Worm (Caenorhabditis elegans) whole organism, L1 larva: ENCODE measurements around the gene str-19.

Experiments
- aly-2 ChIP-seq: fragments of 150-350 bp; optimal IDR thresholded peaks from 2 replicates; lab custom pipeline; 2014; ENCODE audit warnings: missing biosample characterization, missing genetic modification characterization
- ama-1 ChIP-seq: fragments of 150-350 bp; optimal IDR thresholded peaks from 2 replicates; lab custom pipeline; 2014
- blmp-1 ChIP-seq: fragments of 150-350 bp; optimal IDR thresholded peaks from 2 replicates; lab custom pipeline; 2014; ENCODE audit warnings: missing biosample characterization, missing genetic modification characterization
- ceh-82 ChIP-seq, 3 experiments: fragments of 150-350 bp in 1 of 3; sonication (generic microtip) in 2 of 3; optimal IDR thresholded peaks; 2 replicates each; lab custom pipeline; 2014 to 2017; ENCODE audit warnings: missing biosample characterization in 3 of 3, missing genetic modification characterization in 3 of 3
- egl-27 ChIP-seq, 2 experiments: fragments of 150-350 bp in 1 of 2; sonication (generic microtip); optimal IDR thresholded peaks; 3 replicates each; lab custom pipeline; 2017 to 2018; ENCODE audit warnings: missing biosample characterization in 2 of 2, missing genetic modification characterization in 2 of 2, missing genetic modification reagents in 2 of 2
- fkh-10 ChIP-seq: sonication (generic microtip); optimal IDR thresholded peaks from 2 replicates; lab custom pipeline; 2017; ENCODE audit warnings: missing biosample characterization, missing genetic modification reagents, missing genetic modification characterization
- lin-13 ChIP-seq: fragments of 150-350 bp; optimal IDR thresholded peaks from 2 replicates; lab custom pipeline; 2014; ENCODE audit warnings: missing biosample characterization, missing genetic modification reagents, missing genetic modification characterization
- lin-14 ChIP-seq: fragments of 200-800 bp; sonication (Bioruptor generic); optimal IDR thresholded peaks from 2 replicates; lab custom pipeline; 2018; ENCODE audit warnings: mild to moderate bottlenecking, missing genetic modification characterization, moderate library complexity, missing compliant biosample characterization
- lin-39 ChIP-seq: fragments of 150-350 bp; optimal IDR thresholded peaks from 2 replicates; lab custom pipeline; 2014; ENCODE audit warnings: missing biosample characterization, missing genetic modification reagents, missing genetic modification characterization
- nhr-84 ChIP-seq: sonication (generic microtip); optimal IDR thresholded peaks from 2 replicates; lab custom pipeline; 2017; ENCODE audit warnings: missing biosample characterization, missing genetic modification characterization
- skn-1 ChIP-seq: fragments of 150-350 bp; optimal IDR thresholded peaks from 2 replicates; lab custom pipeline; 2014; ENCODE audit warnings: missing biosample characterization, missing genetic modification characterization
- unc-86 ChIP-seq: sonication (generic microtip); optimal IDR thresholded peaks from 2 replicates; lab custom pipeline; 2016; ENCODE audit warnings: missing genetic modification characterization, missing compliant biosample characterization
- zag-1 ChIP-seq: fragments of 150-350 bp; optimal IDR thresholded peaks from 2 replicates; lab custom pipeline; 2014; ENCODE audit warnings: missing biosample characterization, missing genetic modification characterization
- ztf-11 ChIP-seq, 2 experiments: sonication (generic microtip); optimal IDR thresholded peaks; 2 replicates each; lab custom pipeline; 2016 to 2017; ENCODE audit warnings: missing genetic modification characterization in 2 of 2, missing biosample characterization in 1 of 2, missing compliant biosample characterization in 1 of 2

DNA sequence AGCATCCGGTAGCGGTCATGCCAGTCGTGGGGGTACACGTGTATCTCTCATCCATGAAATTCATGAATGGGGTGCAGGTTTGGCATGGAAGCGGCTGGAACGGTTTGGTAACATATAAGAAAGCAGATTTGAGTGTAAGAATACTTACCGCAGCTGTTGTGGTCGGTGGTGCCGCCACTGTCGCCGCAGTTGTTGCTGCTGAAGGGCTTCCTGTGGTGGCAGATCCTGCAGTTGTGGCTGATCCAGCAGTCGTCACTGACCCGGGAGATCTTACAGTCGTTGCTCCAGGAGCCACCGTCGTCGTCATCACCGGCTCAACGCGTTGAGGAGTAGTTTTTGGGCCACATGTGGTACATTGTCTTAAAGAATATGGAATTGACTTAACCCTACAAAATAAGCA lies 11.2 kb downstream of the str-19 start:
- TF ChIP-seq fkh-10 (GFP tag; lab: Kevin White, UChicago): no peak
- TF ChIP-seq skn-1 (tag; lab: Kevin White, UChicago): no peak
- no peak for TF ChIP-seq aly-2 (tag; lab: Kevin White, UChicago)
- TF ChIP-seq lin-14: no peak
- TF ChIP-seq egl-27 (tag; optimal IDR thresholded peaks at IDR 0.05; lab: Kevin White, UChicago): no peak
- no peak for TF ChIP-seq ama-1 (lab: Kevin White, UChicago)
- no peak for TF ChIP-seq ceh-82 (tag; optimal IDR thresholded peaks at IDR 0.05; lab: Kevin White, UChicago)
- TF ChIP-seq blmp-1: no peak
- TF ChIP-seq nhr-84 (tag; lab: Kevin White, UChicago): no peak
- no peak for TF ChIP-seq unc-86 (tag; lab: Kevin White, UChicago)
- no peak for TF ChIP-seq lin-13 (GFP tag; lab: Kevin White, UChicago)
- TF ChIP-seq ztf-11 (tag; optimal IDR thresholded peaks at IDR 0.05; lab: Kevin White, UChicago): no peak
- TF ChIP-seq lin-39 (tag; lab: Kevin White, UChicago): no peak
- no peak for TF ChIP-seq zag-1 (tag; lab: Kevin White, UChicago)
